Fruit fly (Drosophila melanogaster): Measurements from ENCODE around the gene CG33920.

Gene CG33920

dm6 chr3R:31019662-31020061 is 25.2 kb downstream of the CG33920 start (continued):
- TF ChIP-seq stc (GFP tag; IDR thresholded peaks at IDR 0.05) (peak; percentile 52; the same call in 1 of the 2 replicates), Ets65A (GFP tag) (peak; percentile 63)

dm6 chr3R:31016715-31017114 is 28.2 kb downstream of the CG33920 start, which contains the start of gene 5-HT7:
Gene 5-HT7 (minus strand): TSS chr3R:31016875.
- TF ChIP-seq Trl (optimal IDR thresholded peaks at IDR 0.05) (peak; percentile 65 to 66), Trl (GFP tag; optimal IDR thresholded peaks at IDR 0.05) (no peak), Hr51 (GFP tag; optimal IDR thresholded peaks at IDR 0.05) (no peak), ranshi (GFP tag; IDR thresholded peaks at IDR 0.05) (peak; percentile 11; the same call in 1 of the 2 replicates), so (GFP tag; IDR thresholded peaks at IDR 0.05) (0 out of 3 replicates have a peak, but pooled peaks have one; percentile 18), CG32532 (GFP tag; IDR thresholded peaks at IDR 0.05) (peak; percentile 19; the same call in 1 of the 2 replicates), tx (GFP tag; optimal IDR thresholded peaks at IDR 0.05) (no peak), ewg (GFP tag; optimal IDR thresholded peaks at IDR 0.05) (peak; percentile 27), ATbp (GFP tag; optimal IDR thresholded peaks at IDR 0.05) (no peak), sd (tag; optimal IDR thresholded peaks at IDR 0.05) (peak; percentile 10), Adf1 (GFP tag; IDR thresholded peaks at IDR 0.05) (peak; percentile 62; the same call in 1 of the 2 replicates), chm (GFP tag; IDR thresholded peaks at IDR 0.05) (peak; percentile 64; the same call in 1 of the 2 replicates), sc (optimal IDR thresholded peaks at IDR 0.05) (no peak), sc (GFP tag; optimal IDR thresholded peaks at IDR 0.05) (no peak), sna (GFP tag; IDR thresholded peaks at IDR 0.05; ENCODE audit: partially characterized antibody) (0 out of 2 replicates have a peak, but pooled peaks have one; percentile 34), Med (GFP tag) (peak; percentile 76), CG34224 (GFP tag; IDR thresholded peaks at IDR 0.05; ENCODE audit: partially characterized antibody) (peak; percentile 31; the same call in 2 of the 3 replicates), zfh1 (GFP tag; IDR thresholded peaks at IDR 0.05) (0 out of 3 replicates have a peak, but pooled peaks have one; percentile 14), crol (GFP tag; IDR thresholded peaks at IDR 0.05) (peak; percentile 57; the same call in 1 of the 2 replicates), abd-A (tag; optimal IDR thresholded peaks at IDR 0.05) (peak; percentile 29), cg (GFP tag; optimal IDR thresholded peaks at IDR 0.05) (peak; percentile 70), zen2 (GFP tag; IDR thresholded peaks at IDR 0.05; ENCODE audit: partially characterized antibody) (peak; percentile 73; the same call in 2 of the 3 replicates), Dfd (GFP tag; optimal IDR thresholded peaks at IDR 0.05) (no peak), lab (GFP tag; optimal IDR thresholded peaks at IDR 0.05) (peak; percentile 37), mirr (GFP tag; optimal IDR thresholded peaks at IDR 0.05) (peak; percentile 20), CG34376 (GFP tag; optimal IDR thresholded peaks at IDR 0.05) (peak; percentile 39), CG12769 (tag; optimal IDR thresholded peaks at IDR 0.05) (peak; percentile 42), GATAe (GFP tag; conservative IDR thresholded peaks at IDR 0.05) (peak; percentile 85), CG9817 (tag; optimal IDR thresholded peaks at IDR 0.05) (no peak), sens (GFP tag) (peak; percentile 62), CG15601 (tag; optimal IDR thresholded peaks at IDR 0.05) (no peak), sug (tag; optimal IDR thresholded peaks at IDR 0.05) (peak; percentile 21), CG13894 (tag; optimal IDR thresholded peaks at IDR 0.05) (peak; percentile 31), Deaf1 (tag; optimal IDR thresholded peaks at IDR 0.05) (peak; percentile 97), Hr78 (GFP tag; optimal IDR thresholded peaks at IDR 0.05) (no peak), CG32772 (GFP tag; IDR thresholded peaks at IDR 0.05) (no peak), Dbx (GFP tag; IDR thresholded peaks at IDR 0.05) (0 out of 3 replicates have a peak, but pooled peaks have one; percentile 32), CG8290 (GFP tag; optimal IDR thresholded peaks at IDR 0.05) (no peak), CG8290 (tag; optimal IDR thresholded peaks at IDR 0.05) (peak in 1 of 2 experiments; percentile 21), bbx (GFP tag; IDR thresholded peaks at IDR 0.05; ENCODE audit: partially characterized antibody) (peak; percentile 9; the same call in 1 of the 2 replicates), inv (GFP tag; IDR thresholded peaks at IDR 0.05; ENCODE audit: partially characterized antibody) (peak; percentile 17; the same call in 1 of the 2 replicates), vvl (GFP tag; IDR thresholded peaks at IDR 0.05) (0 out of 2 replicates have a peak, but pooled peaks have one; percentile 11), CG18599 (GFP tag; optimal IDR thresholded peaks at IDR 0.05) (peak; percentile 5), Jarid2 (GFP tag; optimal IDR thresholded peaks at IDR 0.05) (peak; percentile 58)

All from whole organism, embryonic.